Worm (Caenorhabditis elegans) whole organism, L2 larva: ENCODE data around the gene srab-25.

Experiments used
- ZK546.5 ChIP-seq: sonication (generic microtip); optimal IDR thresholded peaks from 2 replicates; lab custom pipeline; 2017; ENCODE audit warnings: missing biosample characterization, missing genetic modification characterization
- skn-1 ChIP-seq: sonication (generic microtip); optimal IDR thresholded peaks from 2 replicates; lab custom pipeline; 2017; ENCODE audit warnings: missing biosample characterization, missing genetic modification characterization
- unc-55 ChIP-seq: fragments of 150-350 bp; sonication (generic microtip); optimal IDR thresholded peaks from 3 replicates; lab custom pipeline; 2014; ENCODE audit warnings: missing biosample characterization, missing genetic modification reagents, missing genetic modification characterization

- TF ChIP-seq unc-55 (GFP tag; lab: Kevin White, UChicago) = no peak
- no peak for TF ChIP-seq skn-1 (tag; lab: Kevin White, UChicago)
- TF ChIP-seq ZK546.5 = no peak
Measured at ce11 chrV:1781922-1782321, 40.9 kb upstream of the srab-25 start, which contains the start of gene F36H9.5.
